Fruit fly (Drosophila melanogaster): ENCODE measurements around the gene org-1.

dm6 chrX:8416209-8416608 is 38.7 kb downstream of the org-1 start:
- TF ChIP-seq usp (GFP tag; optimal IDR thresholded peaks at IDR 0.05) (no peak), psq (optimal IDR thresholded peaks at IDR 0.05) (no peak)
